Worm (Caenorhabditis elegans): ENCODE results near the gene pqn-92.

DNA sequence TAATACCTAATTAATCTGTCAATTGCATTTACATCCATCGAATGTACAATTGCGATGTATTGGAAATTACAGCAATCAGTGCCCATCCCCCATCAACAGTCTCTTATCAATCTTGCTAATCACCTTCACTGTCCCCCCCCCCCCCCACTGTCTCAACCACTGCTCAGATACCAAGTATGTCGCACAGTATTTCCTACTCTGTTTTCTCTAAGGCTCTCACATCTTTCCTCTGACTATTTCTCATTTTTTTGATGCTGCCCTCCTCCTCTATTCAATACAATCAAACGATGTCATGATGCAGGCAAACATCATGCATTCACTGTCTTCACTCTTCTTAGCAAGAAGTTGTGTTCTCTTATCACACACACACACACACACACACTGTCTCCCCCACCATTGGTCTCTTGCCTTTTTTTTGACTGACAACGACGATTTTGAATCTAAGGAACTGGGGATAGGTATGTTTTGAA lies 20.0 kb downstream of the pqn-92 start, which contains the start of the genes zip-12 and Y75B8A.63:
- no peak for TF ChIP-seq elt-3 (tag; optimal IDR thresholded peaks at IDR 0.05)
- no peak for TF ChIP-seq flh-1 (GFP tag; optimal IDR thresholded peaks at IDR 0.05)
- no peak for TF ChIP-seq elt-1 (tag; optimal IDR thresholded peaks at IDR 0.05; ENCODE audit: borderline replicate concordance, insufficient read depth)
- TF ChIP-seq mep-1 (tag; optimal IDR thresholded peaks at IDR 0.05): no peak
- TF ChIP-seq nhr-76 (tag; optimal IDR thresholded peaks at IDR 0.05): no peak
- TF ChIP-seq mab-5 (tag; optimal IDR thresholded peaks at IDR 0.05): no peak
- no peak for TF ChIP-seq ces-1 (GFP tag; optimal IDR thresholded peaks at IDR 0.05)
- TF ChIP-seq M03D4.4 (tag; optimal IDR thresholded peaks at IDR 0.05): no peak
- TF ChIP-seq nhr-12 (tag; optimal IDR thresholded peaks at IDR 0.05): no peak
- no peak for TF ChIP-seq ztf-11 (tag; optimal IDR thresholded peaks at IDR 0.05)
